Fruit fly (Drosophila melanogaster): ENCODE results near the gene CG17660.

Gene CG17660

dm6 chr2L:1710224-1710623 lies at the start of gene CG17660, which contains the start of gene mRpL48:
Gene CG17660 (minus strand): TSS chr2L:1710421.
Gene mRpL48 (plus strand): TSS chr2L:1710462.
- TF ChIP-seq CG17801 (GFP tag; optimal IDR thresholded peaks at IDR 0.05; ENCODE audit: partially characterized antibody), result peak; percentile 27

- no peak for TF ChIP-seq CG17801 (GFP tag; optimal IDR thresholded peaks at IDR 0.05; ENCODE audit: partially characterized antibody)
Measured at dm6 chr2L:1758853-1759252, 48.6 kb upstream of the CG17660 start, which contains the start of gene CG17650. Gene CG17650 (minus strand): TSS chr2L:1759093.

dm6 chr2L:1756351-1756750 lies 46.1 kb upstream of the CG17660 start, which contains the start of gene Gr22f:
Gene Gr22f (minus strand): TSS chr2L:1756451.
- TF ChIP-seq CG17801 (GFP tag; optimal IDR thresholded peaks at IDR 0.05; ENCODE audit: partially characterized antibody), result no peak

dm6 chr2L:1751953-1752352 lies 41.7 kb upstream of the CG17660 start, which contains the start of the genes CG17712 and CG17648:
Gene CG17712 (minus strand): TSS chr2L:1752122.
Gene CG17648 (plus strand): TSS chr2L:1752308.
- TF ChIP-seq CG17801 (GFP tag; optimal IDR thresholded peaks at IDR 0.05; ENCODE audit: partially characterized antibody), result no peak

- TF ChIP-seq CG17801 (GFP tag; optimal IDR thresholded peaks at IDR 0.05; ENCODE audit: partially characterized antibody), result no peak
Measured at dm6 chr2L:1748410-1748809, 38.2 kb upstream of the CG17660 start.

- no peak for TF ChIP-seq CG17801 (GFP tag; optimal IDR thresholded peaks at IDR 0.05; ENCODE audit: partially characterized antibody)
Measured at dm6 chr2L:1743800-1744199, 33.6 kb upstream of the CG17660 start.

- TF ChIP-seq CG17801 (GFP tag; optimal IDR thresholded peaks at IDR 0.05; ENCODE audit: partially characterized antibody), result no peak
Measured at dm6 chr2L:1740095-1740494, 29.9 kb upstream of the CG17660 start.

- no peak for TF ChIP-seq CG17801 (GFP tag; optimal IDR thresholded peaks at IDR 0.05; ENCODE audit: partially characterized antibody)
Measured at dm6 chr2L:1738054-1738453, 27.8 kb upstream of the CG17660 start.

- peak; percentile 63 for TF ChIP-seq CG17801 (GFP tag; optimal IDR thresholded peaks at IDR 0.05; ENCODE audit: partially characterized antibody)
Measured at dm6 chr2L:1737057-1737581, 26.9 kb upstream of the CG17660 start.

dm6 chr2L:1735133-1735532 lies 24.9 kb upstream of the CG17660 start:
- TF ChIP-seq CG17801 (GFP tag; optimal IDR thresholded peaks at IDR 0.05; ENCODE audit: partially characterized antibody), result no peak

dm6 chr2L:1733155-1733813 lies 23.1 kb upstream of the CG17660 start:
- TF ChIP-seq CG17801 (GFP tag; optimal IDR thresholded peaks at IDR 0.05; ENCODE audit: partially characterized antibody), result no peak

dm6 chr2L:1732189-1732588 lies 22.0 kb upstream of the CG17660 start, which contains the start of the genes CG17652 and CG17646:
Gene CG17652 (minus strand): TSS chr2L:1732356.
Gene CG17646 (plus strand): TSS chr2L:1732524.
- no peak for TF ChIP-seq CG17801 (GFP tag; optimal IDR thresholded peaks at IDR 0.05; ENCODE audit: partially characterized antibody)

dm6 chr2L:1730914-1731313 lies 20.7 kb upstream of the CG17660 start:
- peak; percentile 35 for TF ChIP-seq CG17801 (GFP tag; optimal IDR thresholded peaks at IDR 0.05; ENCODE audit: partially characterized antibody)

dm6 chr2L:1729607-1730011 lies 19.4 kb upstream of the CG17660 start, which contains the start of the genes Eno and CG31937:
Gene Eno (minus strand): TSS chr2L:1729636.
Gene CG31937 (plus strand): TSS chr2L:1729887.
- peak; percentile 60 for TF ChIP-seq CG17801 (GFP tag; optimal IDR thresholded peaks at IDR 0.05; ENCODE audit: partially characterized antibody)

dm6 chr2L:1728620-1728944 lies 18.4 kb upstream of the CG17660 start, which contains the start of gene Rrp40:
Gene Rrp40 (plus strand): TSS chr2L:1728732.
- no peak for TF ChIP-seq CG17801 (GFP tag; optimal IDR thresholded peaks at IDR 0.05; ENCODE audit: partially characterized antibody)
